Worm (Caenorhabditis elegans) whole organism, early embryonic: ENCODE data around the gene clec-223.

Experiments used
- B0310.2 ChIP-seq: sonication (generic microtip); optimal IDR thresholded peaks from 2 replicates; lab custom pipeline; 2016; ENCODE audit warnings: mild to moderate bottlenecking, missing genetic modification characterization, missing compliant biosample characterization
- F13C5.2 ChIP-seq: sonication (generic microtip); optimal IDR thresholded peaks from 2 replicates; lab custom pipeline; 2017; ENCODE audit warnings: mild to moderate bottlenecking, missing genetic modification characterization, inconsistent platforms, missing compliant biosample characterization
- aly-1 ChIP-seq: sonication (generic microtip); optimal IDR thresholded peaks from 2 replicates; lab custom pipeline; 2016; ENCODE audit warnings: missing genetic modification characterization, missing compliant biosample characterization
- ama-1 ChIP-seq: fragments of 150-350 bp; optimal IDR thresholded peaks from 2 replicates; lab custom pipeline; 2014
- ets-7 ChIP-seq: sonication (generic microtip); optimal IDR thresholded peaks from 2 replicates; lab custom pipeline; 2016; ENCODE audit warnings: missing genotype, missing genetic modification characterization, missing compliant biosample characterization
- flt-1 ChIP-seq: fragments of 200-800 bp; sonication (Bioruptor generic); IDR thresholded peaks from 2 replicates; pipeline ENCODE4 v1.3.6; 2022; ENCODE audit warnings: missing genetic modification characterization, missing compliant biosample characterization
- hmg-4 ChIP-seq: fragments of 200-800 bp; sonication (Bioruptor generic); optimal IDR thresholded peaks from 2 replicates; lab custom pipeline; 2018; ENCODE audit warnings: mild to moderate bottlenecking, missing genetic modification characterization, missing compliant biosample characterization
- sea-1 ChIP-seq: fragments of 200-800 bp; sonication (Bioruptor generic); conservative IDR thresholded peaks from 2 replicates; pipeline ENCODE4 v1.3.6; 2022; ENCODE audit warnings: missing genetic modification characterization, missing compliant biosample characterization
- tbx-11 ChIP-seq: fragments of 200-800 bp; sonication (Bioruptor generic); IDR thresholded peaks from 2 replicates; pipeline ENCODE4 v1.3.6; 2022; ENCODE audit warnings: missing genetic modification characterization, missing compliant biosample characterization

DNA sequence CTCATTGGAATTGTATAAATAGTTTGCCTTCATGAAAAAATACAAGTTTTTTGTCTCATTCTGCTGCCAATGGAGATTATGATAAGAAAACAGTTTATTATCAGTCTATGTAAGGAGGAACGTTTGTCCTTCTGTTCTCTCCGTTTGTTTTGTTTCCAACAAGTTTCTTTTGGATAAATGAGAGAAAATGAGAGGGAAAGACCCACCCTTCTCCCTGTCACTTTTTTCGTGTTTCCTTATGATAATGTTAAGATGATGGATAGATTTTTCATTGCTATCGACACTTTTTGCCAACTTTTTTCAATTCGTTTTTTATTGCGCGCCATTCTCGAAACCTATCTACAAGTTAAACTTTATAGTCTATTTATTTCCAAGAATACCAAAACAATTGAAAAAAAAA, 41.8 kb upstream of the clec-223 start:
- no peak for TF ChIP-seq sea-1
- no peak for TF ChIP-seq ama-1 (lab: Kevin White, UChicago)
- no peak for TF ChIP-seq F13C5.2 (tag; lab: Kevin White, UChicago)
- no peak for TF ChIP-seq tbx-11 (GFP tag; lab: Robert Waterston, UW)
- no peak for TF ChIP-seq aly-1 (tag; lab: Kevin White, UChicago)
- TF ChIP-seq ets-7 (tag; lab: Kevin White, UChicago) = no peak
- no peak for TF ChIP-seq B0310.2 (tag; lab: Kevin White, UChicago)
- TF ChIP-seq flt-1 (GFP tag; lab: Robert Waterston, UW) = no peak
- TF ChIP-seq hmg-4 = no peak
